Fruit fly (Drosophila melanogaster) whole organism, pupa: ENCODE measurements around the gene TwdlN.

Experiments
- CG10348 ChIP-seq: fragments of 200-800 bp; sonication (Bioruptor generic); IDR thresholded peaks from 2 replicates; pipeline ENCODE4 v1.3.6; 2022; ENCODE audit warnings: missing biosample characterization, missing genetic modification characterization
- CG12605 ChIP-seq: fragments of 200-800 bp; sonication (Bioruptor generic); IDR thresholded peaks from 2 replicates; pipeline ENCODE4 v1.3.6; 2022; ENCODE audit warnings: missing biosample characterization, missing genetic modification characterization
- CG13204 ChIP-seq: fragments of 200-800 bp; sonication (Bioruptor generic); optimal IDR thresholded peaks from 2 replicates; lab custom pipeline; 2018; ENCODE audit warnings: missing biosample characterization, mild to moderate bottlenecking, missing genetic modification characterization, moderate library complexity
- CG14655 ChIP-seq: fragments of 200-800 bp; sonication (Bioruptor generic); optimal IDR thresholded peaks from 3 replicates; lab custom pipeline; 2017; ENCODE audit warnings: mild to moderate bottlenecking, missing biosample characterization, missing genetic modification reagents, missing genetic modification characterization
- CG17806 ChIP-seq: fragments of 200-800 bp; sonication (Bioruptor generic); optimal IDR thresholded peaks from 2 replicates; lab custom pipeline; 2018; ENCODE audit warnings: missing biosample characterization, mild to moderate bottlenecking, missing genetic modification characterization, moderate library complexity
- CG32121 ChIP-seq: fragments of 200-800 bp; sonication (Bioruptor generic); IDR thresholded peaks from 2 replicates; pipeline ENCODE4 v1.3.6; 2022; ENCODE audit warnings: missing biosample characterization, missing genetic modification characterization
- CG8159 ChIP-seq: fragments of 200-800 bp; sonication (Bioruptor generic); optimal IDR thresholded peaks from 3 replicates; lab custom pipeline; 2018; ENCODE audit warnings: missing biosample characterization, mild to moderate bottlenecking, missing genetic modification characterization, moderate library complexity
- CG8301 ChIP-seq: fragments of 200-800 bp; sonication (Bioruptor generic); optimal IDR thresholded peaks from 2 replicates; lab custom pipeline; 2018; ENCODE audit warnings: missing biosample characterization, mild to moderate bottlenecking, missing genetic modification characterization
- CG9948 ChIP-seq: fragments of 200-800 bp; sonication (Bioruptor generic); optimal IDR thresholded peaks from 2 replicates; lab custom pipeline; 2018; ENCODE audit warnings: missing biosample characterization, mild to moderate bottlenecking, missing genetic modification characterization, moderate library complexity
- EcR ChIP-seq: fragments of 200-800 bp; sonication (Bioruptor generic); optimal IDR thresholded peaks from 3 replicates; lab custom pipeline; 2019; ENCODE audit warnings: missing biosample characterization, missing genetic modification characterization, mild to moderate bottlenecking, moderate library complexity, missing genetic modification reagents
- Ets98B ChIP-seq: fragments of 200-800 bp; sonication (Bioruptor generic); IDR thresholded peaks from 2 replicates; pipeline ENCODE4 v1.3.6; 2022; ENCODE audit warnings: missing biosample characterization, missing genetic modification characterization
- Pif1A ChIP-seq: fragments of 200-800 bp; sonication (Bioruptor generic); optimal IDR thresholded peaks from 3 replicates; lab custom pipeline; 2016; ENCODE audit warnings: missing biosample characterization, missing genetic modification characterization
- Pif1B ChIP-seq: fragments of 200-800 bp; sonication (Bioruptor generic); optimal IDR thresholded peaks from 3 replicates; lab custom pipeline; 2016; ENCODE audit warnings: missing biosample characterization, missing genetic modification characterization
- Snoo ChIP-seq: fragments of 200-800 bp; sonication (Bioruptor generic); optimal IDR thresholded peaks from 3 replicates; lab custom pipeline; 2017; ENCODE audit warnings: missing biosample characterization, mild to moderate bottlenecking, missing genetic modification characterization, inconsistent platforms
- fd96Ca ChIP-seq: fragments of 200-800 bp; sonication (Bioruptor generic); IDR thresholded peaks from 3 replicates; pipeline ENCODE4 v1.3.6; 2022; ENCODE audit warnings: missing biosample characterization, missing genetic modification characterization
- gl ChIP-seq: fragments of 200-800 bp; sonication (Bioruptor generic); optimal IDR thresholded peaks from 2 replicates; lab custom pipeline; 2018; ENCODE audit warnings: missing biosample characterization, mild to moderate bottlenecking, missing genetic modification characterization
- rn ChIP-seq: fragments of 200-800 bp; sonication (Bioruptor generic); IDR thresholded peaks from 2 replicates; pipeline ENCODE4 v1.3.6; 2022; ENCODE audit warnings: missing biosample characterization, missing genetic modification characterization

The TwdlN gene

DNA sequence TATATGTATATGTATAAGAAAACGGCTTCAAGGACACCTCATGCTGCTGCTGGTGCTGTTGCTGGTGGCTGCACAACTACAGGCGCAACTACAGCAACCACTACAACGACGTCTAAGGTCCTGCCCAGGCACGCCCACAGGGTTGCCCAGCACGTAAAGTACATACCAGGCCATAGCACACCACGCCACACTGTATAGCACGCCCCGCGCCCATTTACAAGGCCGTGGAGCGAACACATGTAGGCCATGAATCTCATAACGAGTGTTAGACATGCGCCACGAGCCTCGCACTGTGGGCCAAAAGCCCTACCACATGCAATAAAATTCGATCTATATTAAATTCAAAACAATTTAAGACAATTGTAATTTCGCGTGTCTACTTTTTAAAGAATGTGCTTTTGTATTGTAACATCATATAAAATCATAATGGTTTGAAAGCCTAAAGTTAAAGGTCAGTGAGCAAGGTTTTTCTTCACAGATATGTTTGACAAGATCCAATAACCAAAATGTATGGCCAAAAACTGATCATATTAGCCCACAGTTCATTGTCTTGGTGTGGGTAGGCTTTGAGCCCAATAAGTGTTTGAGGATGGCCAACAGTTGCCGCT, 40.0 kb downstream of the TwdlN start:
- TF ChIP-seq fd96Ca (no peak), CG8159 (tag; lab: Kevin White, UChicago) (peak; percentile 6), CG14655 (GFP tag; lab: Kevin White, UChicago) (peak; percentile 15), Ets98B (no peak)

DNA sequence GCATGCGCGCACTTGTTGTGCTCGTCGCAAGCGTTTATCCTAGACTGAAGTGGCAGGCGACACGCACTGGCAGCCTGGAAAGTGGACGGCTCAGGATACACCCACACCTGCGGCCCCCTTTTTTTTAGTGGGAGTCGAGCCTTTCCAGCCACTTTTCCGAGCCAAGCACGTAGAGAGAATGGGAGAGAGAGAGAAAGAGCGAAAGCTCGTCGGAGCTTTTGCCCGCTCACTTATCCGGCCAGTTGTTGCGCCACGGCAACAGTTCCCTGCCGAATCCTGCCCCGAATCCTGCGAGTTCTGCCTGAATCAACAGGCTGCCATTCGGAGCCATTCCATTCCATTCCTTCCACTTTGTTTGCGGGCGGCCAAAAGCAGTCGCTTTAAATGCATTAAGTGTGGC, 50.3 kb downstream of the TwdlN start, which contains the start of gene beat-VII:
TSS of gene beat-VII (minus strand) at position 20 of the 400 bp plus-strand sequence.
- TF ChIP-seq CG13204 (GFP tag; lab: Kevin White, UChicago) = peak; percentile 3
- TF ChIP-seq CG8159 (tag; lab: Kevin White, UChicago) = no peak
- TF ChIP-seq Pif1A (GFP tag; lab: Kevin White, UChicago) = no peak
- no peak for TF ChIP-seq CG9948
- no peak for TF ChIP-seq rn (GFP tag; lab: Robert Waterston, UW)
- TF ChIP-seq gl (tag; lab: Kevin White, UChicago) = no peak
- TF ChIP-seq CG8301 (tag; lab: Kevin White, UChicago) = no peak
- TF ChIP-seq EcR (GFP tag; lab: Kevin White, UChicago) = no peak
- TF ChIP-seq CG10348 (GFP tag; lab: Robert Waterston, UW) = no peak
- TF ChIP-seq CG32121 (GFP tag; lab: Robert Waterston, UW) = no peak
- TF ChIP-seq Ets98B = no peak
- TF ChIP-seq fd96Ca = no peak
- peak; percentile 80 for TF ChIP-seq CG12605 (GFP tag; lab: Robert Waterston, UW)
- no peak for TF ChIP-seq CG17806 (tag; lab: Kevin White, UChicago)
- TF ChIP-seq Snoo (tag; lab: Kevin White, UChicago) = no peak
- TF ChIP-seq Pif1B (GFP tag; lab: Kevin White, UChicago) = no peak
